Worm (Caenorhabditis elegans) whole organism, L2 larva: ENCODE results near the gene clec-179.

ENCODE experiments used
- C34F6.9 ChIP-seq: fragments of 150-350 bp; optimal IDR thresholded peaks from 2 replicates; lab custom pipeline; 2014; ENCODE audit warnings: missing biosample characterization, missing genetic modification characterization
- F13H6.1 ChIP-seq: sonication (generic microtip); optimal IDR thresholded peaks from 2 replicates; lab custom pipeline; 2016; ENCODE audit warnings: missing genetic modification characterization, missing compliant biosample characterization
- ZK546.5 ChIP-seq: sonication (generic microtip); optimal IDR thresholded peaks from 2 replicates; lab custom pipeline; 2017; ENCODE audit warnings: missing biosample characterization, missing genetic modification characterization
- alr-1 ChIP-seq: fragments of 150-350 bp; optimal IDR thresholded peaks from 2 replicates; lab custom pipeline; 2014; ENCODE audit warnings: missing biosample characterization, missing genetic modification characterization
- ama-1 ChIP-seq: fragments of 150-350 bp; optimal IDR thresholded peaks from 2 replicates; lab custom pipeline; 2018; ENCODE audit warnings: inconsistent platforms
- blmp-1 ChIP-seq: sonication (generic microtip); optimal IDR thresholded peaks from 2 replicates; lab custom pipeline; 2017; ENCODE audit warnings: missing genetic modification characterization, mild to moderate bottlenecking, missing compliant biosample characterization, antibody characterized with exemption, moderate library complexity; ENCODE audit not compliant: insufficient read depth
- ceh-16 ChIP-seq: fragments of 150-350 bp; optimal IDR thresholded peaks from 2 replicates; lab custom pipeline; 2014; ENCODE audit warnings: missing biosample characterization, missing genetic modification characterization
- ceh-82 ChIP-seq: fragments of 150-350 bp; optimal IDR thresholded peaks from 2 replicates; lab custom pipeline; 2014; ENCODE audit warnings: missing biosample characterization, missing genetic modification characterization
- crh-2 ChIP-seq: sonication (generic microtip); optimal IDR thresholded peaks from 2 replicates; lab custom pipeline; 2017; ENCODE audit warnings: missing biosample characterization, missing genetic modification characterization
- egl-27 ChIP-seq: sonication (generic microtip); optimal IDR thresholded peaks from 3 replicates; lab custom pipeline; 2017; ENCODE audit warnings: missing biosample characterization, missing genetic modification reagents, missing genetic modification characterization
- elt-1 ChIP-seq: fragments of 150-350 bp; optimal IDR thresholded peaks from 2 replicates; lab custom pipeline; 2014; ENCODE audit warnings: missing biosample characterization, missing genetic modification characterization
- fos-1 ChIP-seq: fragments of 150-350 bp; optimal IDR thresholded peaks from 2 replicates; lab custom pipeline; 2014; ENCODE audit warnings: missing biosample characterization, missing genetic modification characterization
- gmeb-1 ChIP-seq: fragments of 150-350 bp; optimal IDR thresholded peaks from 2 replicates; lab custom pipeline; 2014; ENCODE audit warnings: missing biosample characterization, missing genetic modification characterization
- lin-39 ChIP-seq: fragments of 150-350 bp; optimal IDR thresholded peaks from 2 replicates; lab custom pipeline; 2014; ENCODE audit warnings: missing biosample characterization, missing genetic modification reagents, missing genetic modification characterization
- lsy-2 ChIP-seq, 2 experiments: fragments of 150-350 bp in 1 of 2; sonication (generic microtip) in 1 of 2; optimal IDR thresholded peaks; 2 replicates each; lab custom pipeline; 2014 to 2017; ENCODE audit warnings: missing biosample characterization in 2 of 2, missing genetic modification characterization in 2 of 2
- mab-5 ChIP-seq: fragments of 150-350 bp; optimal IDR thresholded peaks from 2 replicates; lab custom pipeline; 2014; ENCODE audit warnings: missing biosample characterization, missing genetic modification characterization
- nhr-10 ChIP-seq: sonication (generic microtip); optimal IDR thresholded peaks from 2 replicates; lab custom pipeline; 2017; ENCODE audit warnings: missing biosample characterization, missing genetic modification characterization
- nhr-11 ChIP-seq: fragments of 150-350 bp; optimal IDR thresholded peaks from 2 replicates; lab custom pipeline; 2014; ENCODE audit warnings: missing biosample characterization, missing genetic modification characterization
- nhr-129 ChIP-seq: fragments of 150-350 bp; optimal IDR thresholded peaks from 2 replicates; lab custom pipeline; 2014; ENCODE audit warnings: missing biosample characterization, missing genetic modification characterization
- nhr-237 ChIP-seq: fragments of 150-350 bp; optimal IDR thresholded peaks from 2 replicates; lab custom pipeline; 2014; ENCODE audit warnings: missing biosample characterization, missing genetic modification characterization
- nhr-25 ChIP-seq: fragments of 150-350 bp; sonication (generic microtip); optimal IDR thresholded peaks from 3 replicates; lab custom pipeline; 2014; ENCODE audit warnings: missing biosample characterization, missing genetic modification characterization
- nhr-6 ChIP-seq: fragments of 150-350 bp; optimal IDR thresholded peaks from 2 replicates; lab custom pipeline; 2014; ENCODE audit warnings: missing biosample characterization, missing genetic modification characterization
- nhr-77 ChIP-seq: fragments of 150-350 bp; optimal IDR thresholded peaks from 2 replicates; lab custom pipeline; 2014; ENCODE audit warnings: missing biosample characterization, missing genetic modification characterization
- peb-1 ChIP-seq: fragments of 150-350 bp; optimal IDR thresholded peaks from 2 replicates; lab custom pipeline; 2014; ENCODE audit warnings: missing biosample characterization, missing genetic modification characterization
- skn-1 ChIP-seq: sonication (generic microtip); optimal IDR thresholded peaks from 2 replicates; lab custom pipeline; 2017; ENCODE audit warnings: missing biosample characterization, missing genetic modification characterization
- sma-3 ChIP-seq: sonication (generic microtip); optimal IDR thresholded peaks from 2 replicates; lab custom pipeline; 2016; ENCODE audit warnings: missing genetic modification reagents, missing genetic modification characterization, missing compliant biosample characterization
- sma-9 ChIP-seq, 2 experiments: fragments of 150-350 bp in 1 of 2; sonication (generic microtip) in 1 of 2; optimal IDR thresholded peaks; 2 replicates each; lab custom pipeline; 2014 to 2016; ENCODE audit warnings: missing genetic modification characterization in 2 of 2, mild to moderate bottlenecking in 1 of 2, missing biosample characterization in 1 of 2, missing compliant biosample characterization in 1 of 2, missing genetic modification reagents in 1 of 2, moderate library complexity in 1 of 2
- unc-55 ChIP-seq: fragments of 150-350 bp; sonication (generic microtip); optimal IDR thresholded peaks from 3 replicates; lab custom pipeline; 2014; ENCODE audit warnings: missing biosample characterization, missing genetic modification reagents, missing genetic modification characterization
- zag-1 ChIP-seq: fragments of 150-350 bp; optimal IDR thresholded peaks from 2 replicates; lab custom pipeline; 2014; ENCODE audit warnings: missing biosample characterization, missing genetic modification characterization
- ztf-1 ChIP-seq: fragments of 200-800 bp; sonication (Bioruptor generic); conservative IDR thresholded peaks from 2 replicates; pipeline ENCODE4 v1.3.6; 2022; ENCODE audit warnings: missing genetic modification characterization, missing compliant biosample characterization
- ztf-11 ChIP-seq: sonication (generic microtip); optimal IDR thresholded peaks from 2 replicates; lab custom pipeline; 2017; ENCODE audit warnings: missing biosample characterization, missing genetic modification characterization

Gene clec-179

DNA sequence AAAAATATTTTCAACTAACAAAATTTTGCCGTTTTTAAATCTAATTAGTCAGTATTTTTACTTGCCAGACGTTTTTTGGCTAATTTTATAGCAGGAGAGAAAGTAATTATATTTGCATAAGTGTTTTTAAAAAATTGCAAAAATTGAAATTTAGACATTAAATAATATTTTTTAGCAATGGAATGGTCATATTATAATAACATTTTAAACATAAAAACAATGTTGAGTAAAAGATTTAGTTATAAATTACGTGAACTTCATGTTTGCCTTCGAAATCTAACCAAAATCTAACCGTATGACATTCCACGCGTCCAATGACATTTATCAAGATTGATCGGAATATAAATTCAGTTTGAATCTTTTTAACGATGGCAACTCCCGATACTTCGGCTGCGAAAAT lies 30.1 kb downstream of the clec-179 start, which contains the start of gene C34D4.2:
Gene C34D4.2 (plus strand): TSS at position 301 of the 400 bp plus-strand sequence.
- no peak for TF ChIP-seq C34F6.9 (tag; lab: Kevin White, UChicago)
- TF ChIP-seq alr-1 (tag; lab: Kevin White, UChicago), result no peak
- TF ChIP-seq lin-39 (tag; lab: Kevin White, UChicago), result no peak
- TF ChIP-seq nhr-25 (tag; lab: Kevin White, UChicago), result no peak

ce11 chrIV:7153362-7153761 lies 31.1 kb downstream of the clec-179 start, which contains the start of gene C34D4.3:
Gene C34D4.3 (plus strand): TSS chrIV:7153662.
- no peak for TF ChIP-seq skn-1
- TF ChIP-seq alr-1 (tag; lab: Kevin White, UChicago), result no peak
- no peak for TF ChIP-seq ZK546.5
- TF ChIP-seq mab-5 (tag; lab: Kevin White, UChicago), result no peak
- no peak for TF ChIP-seq nhr-6 (tag; lab: Kevin White, UChicago)
- no peak for TF ChIP-seq ceh-82 (tag; lab: Kevin White, UChicago)
- TF ChIP-seq nhr-129 (tag; lab: Kevin White, UChicago), result no peak
- no peak for TF ChIP-seq unc-55 (GFP tag; lab: Kevin White, UChicago)
- no peak for TF ChIP-seq sma-9 (GFP tag; optimal IDR thresholded peaks at IDR 0.05; lab: Kevin White, UChicago)
- TF ChIP-seq sma-9 (tag; optimal IDR thresholded peaks at IDR 0.05; lab: Kevin White, UChicago), result no peak
- TF ChIP-seq F13H6.1 (tag; lab: Kevin White, UChicago), result no peak
- no peak for TF ChIP-seq nhr-77 (tag; lab: Kevin White, UChicago)
- no peak for TF ChIP-seq ztf-1 (GFP tag; lab: Robert Waterston, UW)
- no peak for TF ChIP-seq ama-1 (lab: Kevin White, UChicago)
- TF ChIP-seq, all 48 proteins: peak for 0

- TF ChIP-seq peb-1 (tag; lab: Kevin White, UChicago), result no peak
- TF ChIP-seq blmp-1 (tag; lab: Kevin White, UChicago), result no peak
- no peak for TF ChIP-seq nhr-237
- TF ChIP-seq elt-1 (tag; lab: Kevin White, UChicago), result no peak
- no peak for TF ChIP-seq F13H6.1 (tag; lab: Kevin White, UChicago)
- TF ChIP-seq zag-1 (tag; lab: Kevin White, UChicago), result no peak
- no peak for TF ChIP-seq unc-55 (GFP tag; lab: Kevin White, UChicago)
- no peak for TF ChIP-seq nhr-77 (tag; lab: Kevin White, UChicago)
- no peak for TF ChIP-seq lsy-2 (tag; optimal IDR thresholded peaks at IDR 0.05; lab: Kevin White, UChicago)
- no peak for TF ChIP-seq ztf-1 (GFP tag; lab: Robert Waterston, UW)
- no peak for TF ChIP-seq ceh-16 (tag; lab: Kevin White, UChicago)
- no peak for TF ChIP-seq nhr-10 (tag; lab: Kevin White, UChicago)
Observed at ce11 chrIV:7152409-7152808, 32.1 kb downstream of the clec-179 start, which contains the start of gene col-113. Gene col-113 (minus strand): TSS chrIV:7152509.

ce11 chrIV:7149020-7149601 lies 35.4 kb downstream of the clec-179 start, which contains the start of gene C34D4.4:
Gene C34D4.4 (plus strand): TSS chrIV:7149361.
- TF ChIP-seq crh-2 (tag; lab: Kevin White, UChicago) (peak; percentile 54), gmeb-1 (tag; lab: Kevin White, UChicago) (peak; percentile 28), C34F6.9 (tag; lab: Kevin White, UChicago) (peak; percentile 68), nhr-129 (tag; lab: Kevin White, UChicago) (peak; percentile 21), lsy-2 (tag; optimal IDR thresholded peaks at IDR 0.05; lab: Kevin White, UChicago) (peak; percentile 85 to 97), nhr-11 (tag; lab: Kevin White, UChicago) (no peak), unc-55 (GFP tag; lab: Kevin White, UChicago) (peak; percentile 69), egl-27 (tag; lab: Kevin White, UChicago) (no peak)

- no peak for TF ChIP-seq sma-3 (GFP tag; lab: Kevin White, UChicago)
- TF ChIP-seq lsy-2 (tag; optimal IDR thresholded peaks at IDR 0.05; lab: Kevin White, UChicago), result peak in 1 of 2 experiments; percentile 55
- peak; percentile 61 for TF ChIP-seq nhr-129 (tag; lab: Kevin White, UChicago)
- TF ChIP-seq C34F6.9 (tag; lab: Kevin White, UChicago), result peak; percentile 56
- peak; percentile 51 for TF ChIP-seq unc-55 (GFP tag; lab: Kevin White, UChicago)
- peak; percentile 25 for TF ChIP-seq fos-1
- peak; percentile 30 for TF ChIP-seq crh-2 (tag; lab: Kevin White, UChicago)
- no peak for TF ChIP-seq ztf-11 (tag; lab: Kevin White, UChicago)
Observed at ce11 chrIV:7147722-7148121, 36.8 kb downstream of the clec-179 start.
